Worm (Caenorhabditis elegans) whole organism, L3 larva: Measurements from ENCODE around the gene F31A3.3.

Source experiments
- R02D3.7 ChIP-seq: fragments of 150-350 bp; optimal IDR thresholded peaks from 2 replicates; lab custom pipeline; 2014; ENCODE audit warnings: missing biosample characterization, missing genetic modification characterization
- aly-2 ChIP-seq: fragments of 150-350 bp; optimal IDR thresholded peaks from 2 replicates; lab custom pipeline; 2014; ENCODE audit warnings: missing biosample characterization, missing genetic modification characterization
- ama-1 ChIP-seq: fragments of 150-350 bp; optimal IDR thresholded peaks from 2 replicates; lab custom pipeline; 2018
- ceh-16 ChIP-seq: sonication (generic microtip); optimal IDR thresholded peaks from 2 replicates; lab custom pipeline; 2017; ENCODE audit warnings: missing biosample characterization, missing genetic modification characterization
- ceh-28 ChIP-seq: fragments of 150-350 bp; optimal IDR thresholded peaks from 2 replicates; lab custom pipeline; 2014; ENCODE audit warnings: missing biosample characterization, missing genetic modification reagents, missing genetic modification characterization
- ceh-82 ChIP-seq: fragments of 150-350 bp; optimal IDR thresholded peaks from 2 replicates; lab custom pipeline; 2014; ENCODE audit warnings: missing biosample characterization, missing genetic modification characterization
- ceh-9 ChIP-seq: sonication (generic microtip); optimal IDR thresholded peaks from 2 replicates; lab custom pipeline; 2018; ENCODE audit warnings: missing biosample characterization, missing genetic modification characterization
- daf-12 ChIP-seq: fragments of 150-350 bp; optimal IDR thresholded peaks from 2 replicates; lab custom pipeline; 2014; ENCODE audit warnings: missing biosample characterization, missing genetic modification reagents, missing genetic modification characterization
- egl-27 ChIP-seq: sonication (generic microtip); optimal IDR thresholded peaks from 4 replicates; lab custom pipeline; 2017; ENCODE audit warnings: missing biosample characterization, missing genetic modification reagents, missing genetic modification characterization
- egl-5 ChIP-seq: fragments of 150-350 bp; optimal IDR thresholded peaks from 2 replicates; lab custom pipeline; 2017; ENCODE audit warnings: missing biosample characterization, missing genetic modification reagents, missing genetic modification characterization, inconsistent platforms
- elt-1 ChIP-seq: fragments of 150-350 bp; optimal IDR thresholded peaks from 2 replicates; lab custom pipeline; 2014; ENCODE audit warnings: missing biosample characterization, missing genetic modification characterization
- elt-2 ChIP-seq: sonication (generic microtip); optimal IDR thresholded peaks from 2 replicates; lab custom pipeline; 2016; ENCODE audit warnings: missing genetic modification reagents, mild to moderate bottlenecking, missing genetic modification characterization, missing compliant biosample characterization
- elt-3 ChIP-seq, 3 experiments: fragments of 150-350 bp in 1 of 3; sonication (generic microtip) in 2 of 3; optimal IDR thresholded peaks; 2 replicates in 2 of 3; 4 replicates in 1 of 3; lab custom pipeline; 2014 to 2017; ENCODE audit warnings: missing biosample characterization in 3 of 3, missing genetic modification characterization in 3 of 3
- eor-1 ChIP-seq, 2 experiments: fragments of 150-350 bp; optimal IDR thresholded peaks; 2 replicates each; lab custom pipeline; 2014 to 2018; ENCODE audit warnings: missing biosample characterization in 2 of 2, missing genetic modification characterization in 2 of 2
- fkh-10 ChIP-seq: sonication (generic microtip); optimal IDR thresholded peaks from 2 replicates; lab custom pipeline; 2017; ENCODE audit warnings: missing biosample characterization, missing genetic modification reagents, missing genetic modification characterization
- fkh-2 ChIP-seq: fragments of 150-350 bp; optimal IDR thresholded peaks from 2 replicates; lab custom pipeline; 2014; ENCODE audit warnings: missing biosample characterization, missing genetic modification reagents, missing genetic modification characterization
- fos-1 ChIP-seq: fragments of 150-350 bp; optimal IDR thresholded peaks from 2 replicates; lab custom pipeline; 2014; ENCODE audit warnings: missing biosample characterization, missing genetic modification characterization
- hmg-11 ChIP-seq: sonication (generic microtip); optimal IDR thresholded peaks from 2 replicates; lab custom pipeline; 2016; ENCODE audit warnings: missing genetic modification characterization, missing compliant biosample characterization
- lin-15B ChIP-seq: fragments of 150-350 bp; optimal IDR thresholded peaks from 2 replicates; lab custom pipeline; 2014; ENCODE audit warnings: missing biosample characterization, missing genetic modification characterization
- lin-39 ChIP-seq: fragments of 150-350 bp; optimal IDR thresholded peaks from 2 replicates; lab custom pipeline; 2018; ENCODE audit warnings: missing biosample characterization, missing genetic modification reagents, missing genetic modification characterization
- lsy-12 ChIP-seq: sonication (generic microtip); optimal IDR thresholded peaks from 2 replicates; lab custom pipeline; 2016; ENCODE audit warnings: mild to moderate bottlenecking, missing genetic modification characterization, missing compliant biosample characterization
- mdl-1 ChIP-seq: fragments of 150-350 bp; optimal IDR thresholded peaks from 2 replicates; lab custom pipeline; 2014; ENCODE audit warnings: missing biosample characterization, missing genetic modification characterization
- mml-1 ChIP-seq: fragments of 150-350 bp; sonication (generic microtip); optimal IDR thresholded peaks from 3 replicates; lab custom pipeline; 2014; ENCODE audit warnings: missing biosample characterization, missing genetic modification characterization
- nfya-1 ChIP-seq: sonication (generic microtip); optimal IDR thresholded peaks from 2 replicates; lab custom pipeline; 2017; ENCODE audit warnings: missing genetic modification characterization, mild to moderate bottlenecking, missing compliant biosample characterization, antibody characterized with exemption, moderate library complexity; ENCODE audit not compliant: insufficient read depth
- nhr-11 ChIP-seq: fragments of 150-350 bp; optimal IDR thresholded peaks from 2 replicates; lab custom pipeline; 2014; ENCODE audit warnings: missing biosample characterization, missing genetic modification characterization
- nhr-12 ChIP-seq: fragments of 150-350 bp; optimal IDR thresholded peaks from 2 replicates; lab custom pipeline; 2014; ENCODE audit warnings: missing biosample characterization, missing genetic modification characterization
- nhr-23 ChIP-seq: fragments of 150-350 bp; optimal IDR thresholded peaks from 2 replicates; lab custom pipeline; 2014; ENCODE audit warnings: missing biosample characterization, missing genetic modification reagents, missing genetic modification characterization
- nhr-237 ChIP-seq: fragments of 150-350 bp; optimal IDR thresholded peaks from 2 replicates; lab custom pipeline; 2014; ENCODE audit warnings: missing biosample characterization, missing genetic modification characterization
- nhr-25 ChIP-seq: sonication (generic microtip); optimal IDR thresholded peaks from 2 replicates; lab custom pipeline; 2017; ENCODE audit warnings: missing biosample characterization, missing genetic modification characterization
- nhr-43 ChIP-seq: sonication (generic microtip); optimal IDR thresholded peaks from 2 replicates; lab custom pipeline; 2016; ENCODE audit warnings: mild to moderate bottlenecking, missing genetic modification characterization, missing compliant biosample characterization; ENCODE audit not compliant: poor library complexity, severe bottlenecking
- nhr-67 ChIP-seq: fragments of 150-350 bp; optimal IDR thresholded peaks from 2 replicates; lab custom pipeline; 2014; ENCODE audit warnings: missing biosample characterization, missing genetic modification characterization
- nhr-76 ChIP-seq: fragments of 150-350 bp; sonication (generic microtip); optimal IDR thresholded peaks from 5 replicates; lab custom pipeline; 2014; ENCODE audit warnings: missing biosample characterization, missing genetic modification characterization
- nhr-77 ChIP-seq: fragments of 150-350 bp; optimal IDR thresholded peaks from 2 replicates; lab custom pipeline; 2014; ENCODE audit warnings: missing biosample characterization, missing genetic modification characterization
- pha-4 ChIP-seq: fragments of 150-350 bp; optimal IDR thresholded peaks from 2 replicates; lab custom pipeline; 2014; ENCODE audit warnings: missing biosample characterization, missing genetic modification reagents, missing genetic modification characterization
- pqm-1 ChIP-seq: fragments of 150-350 bp; optimal IDR thresholded peaks from 2 replicates; lab custom pipeline; 2017; ENCODE audit warnings: missing biosample characterization, missing genetic modification characterization, inconsistent platforms
- sea-2 ChIP-seq: fragments of 150-350 bp; sonication (generic microtip); optimal IDR thresholded peaks from 4 replicates; lab custom pipeline; 2014; ENCODE audit warnings: missing biosample characterization, missing genetic modification reagents, missing genetic modification characterization
- skn-1 ChIP-seq: fragments of 150-350 bp; optimal IDR thresholded peaks from 2 replicates; lab custom pipeline; 2014; ENCODE audit warnings: missing biosample characterization, missing genetic modification characterization
- snpc-4 ChIP-seq: fragments of 150-350 bp; optimal IDR thresholded peaks from 2 replicates; lab custom pipeline; 2014; ENCODE audit warnings: missing biosample characterization, missing genetic modification characterization
- tbx-2 ChIP-seq: sonication (generic microtip); optimal IDR thresholded peaks from 2 replicates; lab custom pipeline; 2016; ENCODE audit warnings: mild to moderate bottlenecking, missing genetic modification characterization, missing compliant biosample characterization
- unc-39 ChIP-seq: sonication (generic microtip); optimal IDR thresholded peaks from 4 replicates; lab custom pipeline; 2017; ENCODE audit warnings: missing biosample characterization, missing genetic modification characterization
- unc-62 ChIP-seq: fragments of 150-350 bp; sonication (generic microtip); optimal IDR thresholded peaks from 4 replicates; lab custom pipeline; 2014; ENCODE audit warnings: missing biosample characterization, missing genetic modification reagents, missing genetic modification characterization
- zag-1 ChIP-seq: fragments of 150-350 bp; optimal IDR thresholded peaks from 2 replicates; lab custom pipeline; 2014; ENCODE audit warnings: missing biosample characterization, missing genetic modification characterization
- ztf-11 ChIP-seq: fragments of 150-350 bp; optimal IDR thresholded peaks from 2 replicates; lab custom pipeline; 2014; ENCODE audit warnings: missing biosample characterization, missing genetic modification characterization
- ztf-4 ChIP-seq: fragments of 150-350 bp; optimal IDR thresholded peaks from 2 replicates; lab custom pipeline; 2014; ENCODE audit warnings: missing biosample characterization, missing genetic modification characterization

F31A3.3 gene

ce11 chrX:17514422-17514821 lies 19.4 kb downstream of the F31A3.3 start:
- TF ChIP-seq fos-1 (no peak), pha-4 (tag; lab: Kevin White, UChicago) (peak; percentile 63)

DNA sequence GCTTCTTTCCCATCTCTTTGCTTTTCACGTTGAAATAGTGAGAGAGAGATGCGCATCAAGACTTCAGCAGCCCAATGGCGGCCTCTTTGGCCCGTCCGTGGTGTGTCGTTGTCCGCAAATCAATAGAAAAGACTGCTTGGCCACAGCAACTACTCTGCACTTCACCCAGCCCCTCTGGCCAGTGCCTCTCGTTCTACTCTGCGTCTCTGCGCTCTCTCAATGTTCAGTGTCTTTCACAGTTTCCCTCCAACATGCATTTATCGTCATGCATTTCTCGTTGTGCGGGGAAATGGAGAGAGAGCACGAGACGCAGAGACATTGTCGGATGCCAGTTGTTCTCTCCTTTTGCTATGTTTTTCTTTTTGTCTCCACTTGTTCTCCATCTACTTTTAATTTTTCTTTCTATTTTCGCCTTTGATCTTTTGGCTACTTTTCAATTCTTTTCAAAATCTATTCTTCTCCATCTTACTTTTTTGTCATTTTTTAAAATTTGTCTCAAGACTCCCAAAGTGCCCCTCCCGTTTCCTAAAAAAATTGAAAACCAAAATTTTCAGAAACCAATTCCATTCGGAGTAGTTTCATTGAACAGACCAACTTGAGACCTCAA lies 20.3 kb downstream of the F31A3.3 start, which contains the start of gene nhr-1:
Gene nhr-1 (plus strand): TSS at position 557 of the 607 bp plus-strand sequence.
- TF ChIP-seq skn-1 (tag; lab: Kevin White, UChicago) (peak; percentile 75), zag-1 (tag; lab: Kevin White, UChicago) (peak; percentile 49), nhr-237 (tag; lab: Kevin White, UChicago) (no peak), unc-62 (peak; percentile 75), daf-12 (tag; lab: Kevin White, UChicago) (no peak), fos-1 (peak; percentile 47), ceh-82 (tag; lab: Kevin White, UChicago) (peak; percentile 15), snpc-4 (peak; percentile 64), R02D3.7 (tag; lab: Kevin White, UChicago) (peak; percentile 45), nhr-67 (tag; lab: Kevin White, UChicago) (no peak), lsy-12 (tag; lab: Kevin White, UChicago) (peak; percentile 19), mdl-1 (tag; lab: Kevin White, UChicago) (peak; percentile 90), nhr-25 (peak; percentile 87), fkh-10 (GFP tag; lab: Kevin White, UChicago) (peak; percentile 84), elt-2 (tag; lab: Kevin White, UChicago) (peak; percentile 63), ztf-11 (tag; lab: Kevin White, UChicago) (no peak), tbx-2 (tag; lab: Kevin White, UChicago) (peak; percentile 58), nhr-77 (tag; lab: Kevin White, UChicago) (no peak), elt-1 (tag; lab: Kevin White, UChicago) (peak; percentile 61), lin-15B (peak; percentile 35), eor-1 (tag; optimal IDR thresholded peaks at IDR 0.05; lab: Kevin White, UChicago) (no peak), unc-39 (tag; lab: Kevin White, UChicago) (no peak), ceh-16 (tag; lab: Kevin White, UChicago) (no peak), mml-1 (tag; lab: Kevin White, UChicago) (no peak), egl-27 (tag; lab: Kevin White, UChicago) (peak; percentile 62), nfya-1 (tag; lab: Kevin White, UChicago) (peak; percentile 96), fkh-2 (no peak), ceh-28 (tag; lab: Kevin White, UChicago) (peak; percentile 86), ztf-4 (tag; lab: Kevin White, UChicago) (peak; percentile 58), nhr-43 (tag; lab: Kevin White, UChicago) (peak; percentile 76), nhr-76 (tag; lab: Kevin White, UChicago) (no peak), pha-4 (tag; lab: Kevin White, UChicago) (peak; percentile 73), lin-39 (peak; percentile 92), nhr-12 (no peak), nhr-23 (tag; lab: Kevin White, UChicago) (peak; percentile 82), nhr-11 (tag; lab: Kevin White, UChicago) (peak; percentile 65), aly-2 (no peak), ceh-9 (tag; lab: Kevin White, UChicago) (no peak), elt-3 (tag; optimal IDR thresholded peaks at IDR 0.05; lab: Kevin White, UChicago) (no peak), hmg-11 (peak; percentile 95), egl-5 (tag; lab: Kevin White, UChicago) (no peak), sea-2 (GFP tag; lab: Kevin White, UChicago) (peak; percentile 84), pqm-1 (peak; percentile 32), ama-1 (lab: Kevin White, UChicago) (peak; percentile 37)
